Worm (Caenorhabditis elegans) whole organism, L2 larva: Measurements from ENCODE around the gene pgp-11.

Source experiments
- C34F6.9 ChIP-seq: fragments of 150-350 bp; optimal IDR thresholded peaks from 2 replicates; lab custom pipeline; 2014; ENCODE audit warnings: missing biosample characterization, missing genetic modification characterization
- F13H6.1 ChIP-seq: sonication (generic microtip); optimal IDR thresholded peaks from 2 replicates; lab custom pipeline; 2016; ENCODE audit warnings: missing genetic modification characterization, missing compliant biosample characterization
- R02D3.7 ChIP-seq: fragments of 150-350 bp; optimal IDR thresholded peaks from 2 replicates; lab custom pipeline; 2014; ENCODE audit warnings: missing biosample characterization, missing genetic modification characterization
- Y55F3AM.14 ChIP-seq: fragments of 200-800 bp; sonication (Bioruptor generic); optimal IDR thresholded peaks from 2 replicates; lab custom pipeline; 2018; ENCODE audit warnings: mild to moderate bottlenecking, missing genetic modification characterization, missing compliant biosample characterization
- ZK546.5 ChIP-seq: sonication (generic microtip); optimal IDR thresholded peaks from 2 replicates; lab custom pipeline; 2017; ENCODE audit warnings: missing biosample characterization, missing genetic modification characterization
- alr-1 ChIP-seq: fragments of 150-350 bp; optimal IDR thresholded peaks from 2 replicates; lab custom pipeline; 2014; ENCODE audit warnings: missing biosample characterization, missing genetic modification characterization
- ama-1 ChIP-seq: fragments of 150-350 bp; optimal IDR thresholded peaks from 2 replicates; lab custom pipeline; 2018; ENCODE audit warnings: inconsistent platforms
- blmp-1 ChIP-seq: sonication (generic microtip); optimal IDR thresholded peaks from 2 replicates; lab custom pipeline; 2017; ENCODE audit warnings: missing genetic modification characterization, mild to moderate bottlenecking, missing compliant biosample characterization, antibody characterized with exemption, moderate library complexity; ENCODE audit not compliant: insufficient read depth
- ceh-16 ChIP-seq: fragments of 150-350 bp; optimal IDR thresholded peaks from 2 replicates; lab custom pipeline; 2014; ENCODE audit warnings: missing biosample characterization, missing genetic modification characterization
- ceh-82 ChIP-seq: fragments of 150-350 bp; optimal IDR thresholded peaks from 2 replicates; lab custom pipeline; 2014; ENCODE audit warnings: missing biosample characterization, missing genetic modification characterization
- crh-2 ChIP-seq: sonication (generic microtip); optimal IDR thresholded peaks from 2 replicates; lab custom pipeline; 2017; ENCODE audit warnings: missing biosample characterization, missing genetic modification characterization
- egl-27 ChIP-seq: sonication (generic microtip); optimal IDR thresholded peaks from 3 replicates; lab custom pipeline; 2017; ENCODE audit warnings: missing biosample characterization, missing genetic modification reagents, missing genetic modification characterization
- elt-1 ChIP-seq: fragments of 150-350 bp; optimal IDR thresholded peaks from 2 replicates; lab custom pipeline; 2014; ENCODE audit warnings: missing biosample characterization, missing genetic modification characterization
- fos-1 ChIP-seq: fragments of 150-350 bp; optimal IDR thresholded peaks from 2 replicates; lab custom pipeline; 2014; ENCODE audit warnings: missing biosample characterization, missing genetic modification characterization
- gmeb-1 ChIP-seq: fragments of 150-350 bp; optimal IDR thresholded peaks from 2 replicates; lab custom pipeline; 2014; ENCODE audit warnings: missing biosample characterization, missing genetic modification characterization
- lin-13 ChIP-seq: fragments of 150-350 bp; optimal IDR thresholded peaks from 2 replicates; lab custom pipeline; 2014; ENCODE audit warnings: missing biosample characterization, missing genetic modification reagents, missing genetic modification characterization
- lin-39 ChIP-seq: fragments of 150-350 bp; optimal IDR thresholded peaks from 2 replicates; lab custom pipeline; 2014; ENCODE audit warnings: missing biosample characterization, missing genetic modification reagents, missing genetic modification characterization
- lsy-2 ChIP-seq, 2 experiments: fragments of 150-350 bp in 1 of 2; sonication (generic microtip) in 1 of 2; optimal IDR thresholded peaks; 2 replicates each; lab custom pipeline; 2014 to 2017; ENCODE audit warnings: missing biosample characterization in 2 of 2, missing genetic modification characterization in 2 of 2
- mab-5 ChIP-seq: fragments of 150-350 bp; optimal IDR thresholded peaks from 2 replicates; lab custom pipeline; 2014; ENCODE audit warnings: missing biosample characterization, missing genetic modification characterization
- mbf-1 ChIP-seq: sonication (generic microtip); optimal IDR thresholded peaks from 2 replicates; lab custom pipeline; 2017; ENCODE audit warnings: missing biosample characterization, missing genetic modification characterization
- mdl-1 ChIP-seq, 2 experiments: fragments of 150-350 bp in 1 of 2; sonication (generic microtip) in 1 of 2; optimal IDR thresholded peaks; 2 replicates each; lab custom pipeline; 2017; ENCODE audit warnings: missing biosample characterization in 2 of 2, missing genetic modification characterization in 2 of 2
- nhr-11 ChIP-seq: fragments of 150-350 bp; optimal IDR thresholded peaks from 2 replicates; lab custom pipeline; 2014; ENCODE audit warnings: missing biosample characterization, missing genetic modification characterization
- nhr-12 ChIP-seq: fragments of 150-350 bp; optimal IDR thresholded peaks from 2 replicates; lab custom pipeline; 2014; ENCODE audit warnings: missing biosample characterization, missing genetic modification characterization
- nhr-129 ChIP-seq: fragments of 150-350 bp; optimal IDR thresholded peaks from 2 replicates; lab custom pipeline; 2014; ENCODE audit warnings: missing biosample characterization, missing genetic modification characterization
- nhr-21 ChIP-seq: fragments of 150-350 bp; optimal IDR thresholded peaks from 2 replicates; lab custom pipeline; 2014; ENCODE audit warnings: missing biosample characterization, missing genetic modification characterization
- nhr-23 ChIP-seq: fragments of 150-350 bp; optimal IDR thresholded peaks from 2 replicates; lab custom pipeline; 2014; ENCODE audit warnings: missing biosample characterization, missing genetic modification reagents, missing genetic modification characterization
- nhr-237 ChIP-seq: fragments of 150-350 bp; optimal IDR thresholded peaks from 2 replicates; lab custom pipeline; 2014; ENCODE audit warnings: missing biosample characterization, missing genetic modification characterization
- nhr-25 ChIP-seq: fragments of 150-350 bp; sonication (generic microtip); optimal IDR thresholded peaks from 3 replicates; lab custom pipeline; 2014; ENCODE audit warnings: missing biosample characterization, missing genetic modification characterization
- nhr-77 ChIP-seq: fragments of 150-350 bp; optimal IDR thresholded peaks from 2 replicates; lab custom pipeline; 2014; ENCODE audit warnings: missing biosample characterization, missing genetic modification characterization
- skn-1 ChIP-seq: sonication (generic microtip); optimal IDR thresholded peaks from 2 replicates; lab custom pipeline; 2017; ENCODE audit warnings: missing biosample characterization, missing genetic modification characterization
- sma-9 ChIP-seq, 2 experiments: fragments of 150-350 bp in 1 of 2; sonication (generic microtip) in 1 of 2; optimal IDR thresholded peaks; 2 replicates each; lab custom pipeline; 2014 to 2016; ENCODE audit warnings: missing genetic modification characterization in 2 of 2, mild to moderate bottlenecking in 1 of 2, missing biosample characterization in 1 of 2, missing compliant biosample characterization in 1 of 2, missing genetic modification reagents in 1 of 2, moderate library complexity in 1 of 2
- unc-39 ChIP-seq: fragments of 150-350 bp; optimal IDR thresholded peaks from 2 replicates; lab custom pipeline; 2014; ENCODE audit warnings: missing biosample characterization, missing genetic modification characterization
- unc-55 ChIP-seq: fragments of 150-350 bp; sonication (generic microtip); optimal IDR thresholded peaks from 3 replicates; lab custom pipeline; 2014; ENCODE audit warnings: missing biosample characterization, missing genetic modification reagents, missing genetic modification characterization
- unc-62 ChIP-seq: fragments of 150-350 bp; optimal IDR thresholded peaks from 2 replicates; lab custom pipeline; 2014; ENCODE audit warnings: missing biosample characterization, missing genetic modification reagents, missing genetic modification characterization
- zag-1 ChIP-seq: fragments of 150-350 bp; optimal IDR thresholded peaks from 2 replicates; lab custom pipeline; 2014; ENCODE audit warnings: missing biosample characterization, missing genetic modification characterization
- ztf-11 ChIP-seq: sonication (generic microtip); optimal IDR thresholded peaks from 2 replicates; lab custom pipeline; 2017; ENCODE audit warnings: missing biosample characterization, missing genetic modification characterization
- ztf-4 ChIP-seq: fragments of 150-350 bp; optimal IDR thresholded peaks from 2 replicates; lab custom pipeline; 2014; ENCODE audit warnings: missing biosample characterization, missing genetic modification characterization

Gene pgp-11

DNA sequence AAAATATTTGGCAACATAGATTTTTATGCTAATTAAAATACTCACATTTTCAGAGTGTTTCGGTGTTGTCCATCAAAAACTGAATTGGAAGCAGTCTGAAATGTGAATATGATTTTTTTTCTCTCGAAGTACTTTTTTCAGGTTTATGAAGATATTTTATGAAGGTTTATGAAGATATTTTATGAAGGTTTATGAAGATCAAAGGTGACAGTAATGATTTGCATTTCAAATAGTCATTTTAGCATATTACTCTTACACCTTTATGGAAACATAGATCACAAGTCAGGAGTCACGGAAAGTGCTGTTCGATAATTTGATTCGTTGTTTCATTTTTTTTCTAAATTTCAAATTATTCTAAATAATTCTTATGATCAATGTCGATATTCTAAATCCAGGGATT, at the start of gene pgp-11:
Gene pgp-11, minus strand, starts transcription at position 101 of the 400 bp plus-strand sequence.
- TF ChIP-seq nhr-129 (tag; lab: Kevin White, UChicago) (no peak), nhr-11 (tag; lab: Kevin White, UChicago) (no peak), unc-39 (tag; lab: Kevin White, UChicago) (no peak), skn-1 (tag; lab: Kevin White, UChicago) (no peak), gmeb-1 (tag; lab: Kevin White, UChicago) (no peak), nhr-25 (tag; lab: Kevin White, UChicago) (no peak), lsy-2 (tag; optimal IDR thresholded peaks at IDR 0.05; lab: Kevin White, UChicago) (no peak), ceh-16 (no peak), mdl-1 (tag; optimal IDR thresholded peaks at IDR 0.05; lab: Kevin White, UChicago) (no peak), nhr-237 (tag; lab: Kevin White, UChicago) (no peak), egl-27 (tag; lab: Kevin White, UChicago) (no peak)

DNA sequence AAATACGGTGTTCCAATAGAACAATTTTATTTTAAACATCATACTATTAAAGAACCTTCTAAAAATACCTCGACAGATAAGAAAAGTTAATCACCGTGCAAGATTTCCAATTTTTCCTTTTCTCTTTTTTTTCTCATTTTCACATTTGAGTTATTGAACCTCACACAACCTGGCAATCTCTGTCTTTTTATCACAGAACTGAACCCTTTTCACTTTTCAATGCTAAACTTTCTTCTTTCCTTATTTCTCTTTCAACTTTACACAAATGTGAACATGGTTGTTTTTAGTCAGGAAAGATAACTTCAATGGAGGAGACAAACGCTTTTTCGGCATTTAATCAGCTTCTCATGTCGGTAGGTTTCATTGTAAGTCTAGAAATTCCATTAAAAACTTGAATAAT, 48.8 kb upstream of the pgp-11 start, which contains the start of gene T05H10.4:
Gene T05H10.4, plus strand, starts transcription at position 301 of the 400 bp plus-strand sequence.
- TF ChIP-seq nhr-77 (no peak), egl-27 (tag; lab: Kevin White, UChicago) (no peak), alr-1 (tag; lab: Kevin White, UChicago) (no peak)

DNA sequence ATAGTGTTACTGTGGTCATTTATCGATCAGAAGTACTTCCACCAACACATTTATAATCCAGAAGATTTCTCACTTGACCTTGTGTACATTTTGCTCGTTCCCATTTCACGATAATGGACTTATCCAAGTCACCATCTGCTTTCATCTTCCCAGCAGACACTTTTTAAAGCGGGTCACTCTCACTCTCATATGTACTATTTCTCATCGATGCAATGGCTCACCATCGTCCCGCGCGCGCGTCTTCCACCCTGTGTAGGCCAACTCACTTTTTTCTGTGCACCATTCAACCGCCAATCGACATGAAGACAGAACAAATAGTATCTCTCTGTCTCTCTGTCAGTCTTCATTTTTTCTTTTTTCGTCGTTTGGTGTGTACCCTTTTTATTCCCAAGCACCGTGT, 48.1 kb upstream of the pgp-11 start:
- TF ChIP-seq nhr-23 (tag; lab: Kevin White, UChicago) (no peak), ceh-82 (tag; lab: Kevin White, UChicago) (no peak), nhr-11 (tag; lab: Kevin White, UChicago) (no peak), egl-27 (tag; lab: Kevin White, UChicago) (no peak), ama-1 (no peak), ZK546.5 (tag; lab: Kevin White, UChicago) (no peak), mab-5 (no peak), ztf-4 (no peak), nhr-25 (tag; lab: Kevin White, UChicago) (no peak), crh-2 (tag; lab: Kevin White, UChicago) (no peak), unc-55 (no peak), nhr-12 (tag; lab: Kevin White, UChicago) (no peak), mdl-1 (tag; optimal IDR thresholded peaks at IDR 0.05; lab: Kevin White, UChicago) (no peak), unc-62 (GFP tag; lab: Kevin White, UChicago) (no peak), R02D3.7 (tag; lab: Kevin White, UChicago) (no peak), lin-13 (GFP tag; lab: Kevin White, UChicago) (no peak), F13H6.1 (tag; lab: Kevin White, UChicago) (no peak), gmeb-1 (tag; lab: Kevin White, UChicago) (no peak), ceh-16 (no peak)

ce11 chrII:8051330-8051729, 47.3 kb upstream of the pgp-11 start:
- no peak for TF ChIP-seq nhr-11 (tag; lab: Kevin White, UChicago)
- no peak for TF ChIP-seq Y55F3AM.14
- TF ChIP-seq elt-1 (tag; lab: Kevin White, UChicago) = no peak
- no peak for TF ChIP-seq unc-62 (GFP tag; lab: Kevin White, UChicago)
- no peak for TF ChIP-seq ZK546.5 (tag; lab: Kevin White, UChicago)
- TF ChIP-seq lin-39 (tag; lab: Kevin White, UChicago) = no peak
- TF ChIP-seq ztf-4 = no peak
- TF ChIP-seq ama-1 = no peak
- no peak for TF ChIP-seq nhr-12 (tag; lab: Kevin White, UChicago)
- no peak for TF ChIP-seq ztf-11 (tag; lab: Kevin White, UChicago)
- TF ChIP-seq lsy-2 (tag; optimal IDR thresholded peaks at IDR 0.05; lab: Kevin White, UChicago) = no peak
- TF ChIP-seq fos-1 (tag; lab: Kevin White, UChicago) = no peak
- no peak for TF ChIP-seq blmp-1
- no peak for TF ChIP-seq mdl-1 (tag; optimal IDR thresholded peaks at IDR 0.05; lab: Kevin White, UChicago)
- TF ChIP-seq nhr-21 (tag; lab: Kevin White, UChicago) = no peak
- TF ChIP-seq zag-1 = no peak
- no peak for TF ChIP-seq mbf-1 (tag; lab: Kevin White, UChicago)
- TF ChIP-seq C34F6.9 (tag; lab: Kevin White, UChicago) = no peak
- TF ChIP-seq sma-9 (GFP tag; optimal IDR thresholded peaks at IDR 0.05; lab: Kevin White, UChicago) = no peak
- no peak for TF ChIP-seq sma-9 (tag; optimal IDR thresholded peaks at IDR 0.05; lab: Kevin White, UChicago)
- no peak for TF ChIP-seq egl-27 (tag; lab: Kevin White, UChicago)
